Fruit fly (Drosophila melanogaster) whole organism, embryonic: ENCODE data around the gene Gclm.

Experiments
- CG10431 ChIP-seq: fragments of 200-800 bp; sonication (Bioruptor generic); optimal IDR thresholded peaks from 3 replicates; lab custom pipeline; 2018; ENCODE audit warnings: missing biosample characterization, mild to moderate bottlenecking, missing genetic modification characterization
- CG11085 ChIP-seq: fragments of 200-800 bp; sonication (Bioruptor generic); IDR thresholded peaks from 2 replicates; pipeline ENCODE4 v1.3.6; 2022; ENCODE audit warnings: missing biosample characterization, missing genetic modification characterization
- CG11696 ChIP-seq: fragments of 200-800 bp; sonication (Bioruptor generic); IDR thresholded peaks from 2 replicates; pipeline ENCODE4 v1.3.6; 2022; ENCODE audit warnings: missing biosample characterization, missing genetic modification characterization
- CG1603 ChIP-seq: fragments of 200-800 bp; sonication (Bioruptor generic); optimal IDR thresholded peaks from 2 replicates; lab custom pipeline; 2019; ENCODE audit warnings: missing biosample characterization, mild to moderate bottlenecking, missing genetic modification characterization, moderate library complexity
- CG16813 ChIP-seq: fragments of 200-800 bp; sonication (Bioruptor generic); IDR thresholded peaks from 3 replicates; pipeline ENCODE4 v1.3.6; 2022; ENCODE audit warnings: missing biosample characterization, missing genetic modification characterization; ENCODE audit not compliant: partially characterized antibody
- CG16863 ChIP-seq: fragments of 200-800 bp; sonication (Bioruptor generic); optimal IDR thresholded peaks from 3 replicates; lab custom pipeline; 2016; ENCODE audit warnings: missing biosample characterization, missing genetic modification characterization
- CG18599 ChIP-seq: fragments of 200-800 bp; sonication (Bioruptor generic); optimal IDR thresholded peaks from 3 replicates; lab custom pipeline; 2017; ENCODE audit warnings: missing biosample characterization, missing genetic modification characterization, mild to moderate bottlenecking, moderate library complexity, missing genetic modification reagents
- CG31441 ChIP-seq: fragments of 200-800 bp; sonication (Bioruptor generic); IDR thresholded peaks from 2 replicates; pipeline ENCODE4 v1.3.6; 2022; ENCODE audit warnings: missing biosample characterization, missing genetic modification characterization
- CG33213 ChIP-seq: fragments of 200-800 bp; sonication (Bioruptor generic); optimal IDR thresholded peaks from 3 replicates; lab custom pipeline; 2016; ENCODE audit warnings: missing biosample characterization, missing genetic modification characterization
- CG3995 ChIP-seq: fragments of 200-800 bp; sonication (Bioruptor generic); optimal IDR thresholded peaks from 3 replicates; lab custom pipeline; 2016; ENCODE audit warnings: missing biosample characterization, missing genetic modification characterization
- CG4730 ChIP-seq: fragments of 200-800 bp; sonication (Bioruptor generic); IDR thresholded peaks from 2 replicates; pipeline ENCODE4 v1.3.6; 2022; ENCODE audit warnings: missing biosample characterization, missing genetic modification characterization
- CG5953 ChIP-seq: fragments of 200-800 bp; sonication (Bioruptor generic); IDR thresholded peaks from 2 replicates; pipeline ENCODE4 v1.3.6; 2022; ENCODE audit warnings: missing biosample characterization, missing genetic modification characterization
- CG6175 ChIP-seq: fragments of 200-800 bp; sonication (Bioruptor generic); IDR thresholded peaks from 3 replicates; pipeline ENCODE4 v1.3.6; 2022; ENCODE audit warnings: missing biosample characterization, missing genetic modification characterization
- CG7839 ChIP-seq: fragments of 200-800 bp; sonication (Bioruptor generic); optimal IDR thresholded peaks from 3 replicates; lab custom pipeline; 2018; ENCODE audit warnings: missing biosample characterization, mild to moderate bottlenecking, missing genetic modification characterization, moderate library complexity
- CG8089 ChIP-seq: fragments of 200-800 bp; sonication (Bioruptor generic); optimal IDR thresholded peaks from 3 replicates; lab custom pipeline; 2016; ENCODE audit warnings: missing biosample characterization, missing genetic modification characterization
- CG9727 ChIP-seq: fragments of 200-800 bp; sonication (Bioruptor generic); optimal IDR thresholded peaks from 3 replicates; lab custom pipeline; 2017; ENCODE audit warnings: missing biosample characterization, mild to moderate bottlenecking, missing genetic modification characterization
- CG9797 ChIP-seq: fragments of 200-800 bp; sonication (Bioruptor generic); optimal IDR thresholded peaks from 3 replicates; lab custom pipeline; 2018; ENCODE audit warnings: missing biosample characterization, mild to moderate bottlenecking, missing genetic modification characterization
- CG9817 ChIP-seq: fragments of 200-800 bp; sonication (Bioruptor generic); optimal IDR thresholded peaks from 2 replicates; lab custom pipeline; 2018; ENCODE audit warnings: missing biosample characterization, mild to moderate bottlenecking, missing genetic modification characterization, moderate library complexity
- Dll ChIP-seq: fragments of 200-800 bp; sonication (Bioruptor generic); IDR thresholded peaks from 4 replicates; pipeline ENCODE4 v1.3.6; 2022; ENCODE audit warnings: missing biosample characterization, missing genetic modification characterization; ENCODE audit not compliant: partially characterized antibody
- Doc3 ChIP-seq: fragments of 200-800 bp; sonication (Bioruptor generic); IDR thresholded peaks from 3 replicates; pipeline ENCODE4 v1.3.6; 2022; ENCODE audit warnings: missing biosample characterization, missing genetic modification characterization; ENCODE audit not compliant: partially characterized antibody
- Dref ChIP-seq: fragments of 200-800 bp; sonication (Bioruptor generic); IDR thresholded peaks from 2 replicates; pipeline ENCODE4 v1.3.6; 2022; ENCODE audit warnings: missing biosample characterization, missing genetic modification characterization
- E2f1 ChIP-seq: fragments of 200-800 bp; sonication (Bioruptor generic); IDR thresholded peaks from 2 replicates; pipeline ENCODE4 v1.3.6; 2022; ENCODE audit warnings: missing biosample characterization, missing genetic modification characterization
- Ets97D ChIP-seq: fragments of 200-800 bp; sonication (Bioruptor generic); optimal IDR thresholded peaks from 3 replicates; lab custom pipeline; 2016; ENCODE audit warnings: missing biosample characterization, missing genetic modification characterization
- GATAe ChIP-seq: fragments of 200-800 bp; sonication (Bioruptor generic); conservative IDR thresholded peaks from 2 replicates; pipeline ENCODE4 v1.3.6; 2022; ENCODE audit warnings: missing biosample characterization, missing genetic modification characterization
- HHEX ChIP-seq: fragments of 200-800 bp; sonication (Bioruptor generic); optimal IDR thresholded peaks from 3 replicates; lab custom pipeline; 2017; ENCODE audit warnings: missing biosample characterization, mild to moderate bottlenecking, missing genetic modification characterization, missing genetic modification reagents
- HLHmδ ChIP-seq: fragments of 200-800 bp; sonication (Bioruptor generic); optimal IDR thresholded peaks from 2 replicates; lab custom pipeline; 2018; ENCODE audit warnings: missing biosample characterization, mild to moderate bottlenecking, missing genetic modification characterization, moderate library complexity
- Hr78 ChIP-seq, 2 experiments: fragments of 200-800 bp in 1 of 2; fragments of >200 bp in 1 of 2; sonication (Bioruptor generic) in 1 of 2; optimal IDR thresholded peaks; 2 replicates each; lab custom pipeline; 2017 to 2019; ENCODE audit warnings: missing biosample characterization in 2 of 2, missing genetic modification characterization in 2 of 2, mild to moderate bottlenecking in 1 of 2, moderate library complexity in 1 of 2
- NC2α ChIP-seq: fragments of 200-800 bp; sonication (Bioruptor generic); optimal IDR thresholded peaks from 2 replicates; lab custom pipeline; 2016; ENCODE audit warnings: missing biosample characterization, missing genetic modification characterization
- Spps ChIP-seq: fragments of 200-800 bp; sonication (Bioruptor generic); optimal IDR thresholded peaks from 2 replicates; lab custom pipeline; 2018; ENCODE audit warnings: missing biosample characterization, mild to moderate bottlenecking, missing genetic modification characterization
- ap ChIP-seq: fragments of 200-800 bp; sonication (Bioruptor generic); IDR thresholded peaks from 2 replicates; pipeline ENCODE4 v1.3.6; 2022; ENCODE audit warnings: missing biosample characterization, missing genetic modification characterization
- ash1 ChIP-seq: fragments of 200-800 bp; sonication (Bioruptor generic); optimal IDR thresholded peaks from 2 replicates; lab custom pipeline; 2018; ENCODE audit warnings: missing biosample characterization, mild to moderate bottlenecking, missing genetic modification characterization
- cas ChIP-seq: fragments of 200-800 bp; sonication (Bioruptor generic); IDR thresholded peaks from 2 replicates; pipeline ENCODE4 v1.3.6; 2022; ENCODE audit warnings: missing biosample characterization, missing genetic modification characterization
- dmrt11E ChIP-seq: fragments of 200-800 bp; sonication (Bioruptor generic); optimal IDR thresholded peaks from 3 replicates; lab custom pipeline; 2018; ENCODE audit warnings: missing biosample characterization, mild to moderate bottlenecking, missing genetic modification characterization, moderate library complexity
- exex ChIP-seq: fragments of 200-800 bp; sonication (Bioruptor generic); optimal IDR thresholded peaks from 4 replicates; lab custom pipeline; 2018; ENCODE audit warnings: missing biosample characterization, mild to moderate bottlenecking, missing genetic modification characterization, moderate library complexity
- fd96Cb ChIP-seq: fragments of 200-800 bp; sonication (Bioruptor generic); optimal IDR thresholded peaks from 2 replicates; lab custom pipeline; 2018; ENCODE audit warnings: missing biosample characterization, mild to moderate bottlenecking, missing genetic modification characterization, moderate library complexity
- grau ChIP-seq: fragments of 200-800 bp; optimal IDR thresholded peaks from 3 replicates; lab custom pipeline; 2019; ENCODE audit warnings: missing biosample characterization, mild to moderate bottlenecking, missing genetic modification characterization, moderate library complexity
- gro ChIP-seq: fragments of 200-800 bp; sonication (Bioruptor generic); optimal IDR thresholded peaks from 2 replicates; lab custom pipeline; 2016; ENCODE audit warnings: missing biosample characterization, missing genetic modification characterization
- kah ChIP-seq: fragments of 200-800 bp; sonication (Bioruptor generic); optimal IDR thresholded peaks from 2 replicates; lab custom pipeline; 2018; ENCODE audit warnings: missing biosample characterization, mild to moderate bottlenecking, missing genetic modification characterization
- maf-S ChIP-seq: fragments of 200-800 bp; sonication (Bioruptor generic); optimal IDR thresholded peaks from 2 replicates; lab custom pipeline; 2016; ENCODE audit warnings: missing biosample characterization, missing genetic modification characterization
- mirr ChIP-seq: fragments of 200-800 bp; sonication (Bioruptor generic); optimal IDR thresholded peaks from 3 replicates; lab custom pipeline; 2018; ENCODE audit warnings: missing biosample characterization, mild to moderate bottlenecking, missing genetic modification characterization
- pfk ChIP-seq: fragments of 200-800 bp; sonication (Bioruptor generic); optimal IDR thresholded peaks from 2 replicates; lab custom pipeline; 2018; ENCODE audit warnings: missing biosample characterization, mild to moderate bottlenecking, missing genetic modification characterization, moderate library complexity
- psq ChIP-seq: fragments of 200-800 bp; sonication (Bioruptor generic); optimal IDR thresholded peaks from 2 replicates; lab custom pipeline; 2017; ENCODE audit warnings: missing biosample characterization, missing genetic modification characterization
- ranshi ChIP-seq: fragments of 200-800 bp; sonication (Bioruptor generic); IDR thresholded peaks from 2 replicates; pipeline ENCODE4 v1.3.6; 2022; ENCODE audit warnings: missing biosample characterization, missing genetic modification characterization
- run ChIP-seq: fragments of 200-800 bp; sonication (Bioruptor generic); optimal IDR thresholded peaks from 3 replicates; lab custom pipeline; 2018; ENCODE audit warnings: missing biosample characterization, mild to moderate bottlenecking, missing genetic modification characterization
- salm ChIP-seq: fragments of 200-800 bp; sonication (Bioruptor generic); optimal IDR thresholded peaks from 2 replicates; lab custom pipeline; 2018; ENCODE audit warnings: missing biosample characterization, mild to moderate bottlenecking, missing genetic modification characterization
- toy ChIP-seq: fragments of 200-800 bp; sonication (Bioruptor generic); IDR thresholded peaks from 2 replicates; pipeline ENCODE4 v1.3.6; 2022; ENCODE audit warnings: missing biosample characterization, missing genetic modification characterization
- trh ChIP-seq: fragments of 200-800 bp; sonication (Bioruptor generic); optimal IDR thresholded peaks from 2 replicates; lab custom pipeline; 2016; ENCODE audit warnings: missing biosample characterization, missing genetic modification characterization
- vnd ChIP-seq: fragments of 200-800 bp; sonication (Bioruptor generic); IDR thresholded peaks from 3 replicates; pipeline ENCODE4 v1.3.6; 2022; ENCODE audit warnings: missing biosample characterization, missing genetic modification characterization; ENCODE audit not compliant: partially characterized antibody

The Gclm gene

dm6 chr3R:22724149-22724973 lies 38.1 kb upstream of the Gclm start, which contains the start of gene Irp-1A (continued):
- TF ChIP-seq ap (GFP tag; lab: Robert Waterston, UW) = peak; percentile 58
- peak; percentile 76 for TF ChIP-seq dmrt11E
- peak; percentile 58 for TF ChIP-seq gro
- TF ChIP-seq CG16813 = peak; percentile 81
- no peak for TF ChIP-seq CG9797
- no peak for TF ChIP-seq NC2α
- peak; percentile 60 for TF ChIP-seq HHEX (GFP tag; lab: Kevin White, UChicago)
- TF ChIP-seq Dref (GFP tag; lab: Robert Waterston, UW) = peak; percentile 81
- TF ChIP-seq HLHmδ (GFP tag; lab: Kevin White, UChicago) = no peak
- no peak for TF ChIP-seq ash1 (GFP tag; lab: Kevin White, UChicago)
- peak; percentile 7 for TF ChIP-seq CG10431 (GFP tag; lab: Kevin White, UChicago)
- TF ChIP-seq CG4730 (GFP tag; lab: Robert Waterston, UW) = peak; percentile 70
- TF ChIP-seq Dll (GFP tag; lab: Robert Waterston, UW) = peak; percentile 87
- peak; percentile 74; the same call in 2 of the 3 replicates for TF ChIP-seq vnd (GFP tag; lab: Robert Waterston, UW)
- TF ChIP-seq Ets97D (GFP tag; lab: Kevin White, UChicago) = peak; percentile 52
- peak; percentile 78 for TF ChIP-seq CG9727 (GFP tag; lab: Kevin White, UChicago)
- TF ChIP-seq CG33213 (GFP tag; lab: Kevin White, UChicago) = peak; percentile 13
- peak; percentile 86 for TF ChIP-seq CG7839 (tag; lab: Kevin White, UChicago)
- no peak for TF ChIP-seq CG8089
- TF ChIP-seq maf-S (GFP tag; lab: Kevin White, UChicago) = no peak
- peak; percentile 0 for TF ChIP-seq psq (GFP tag; lab: Kevin White, UChicago)
- TF ChIP-seq CG11085 = peak; percentile 62
- TF ChIP-seq ranshi (GFP tag; lab: Robert Waterston, UW) = peak; percentile 75
- TF ChIP-seq CG1603 (tag; lab: Kevin White, UChicago) = peak; percentile 61
- TF ChIP-seq CG18599 (GFP tag; lab: Kevin White, UChicago) = peak; percentile 77
- TF ChIP-seq CG5953 (GFP tag; lab: Robert Waterston, UW) = no peak
- peak; percentile 59 for TF ChIP-seq CG9817 (tag; lab: Kevin White, UChicago)
- peak; percentile 85 for TF ChIP-seq grau (tag; lab: Kevin White, UChicago)
- TF ChIP-seq exex (tag; lab: Kevin White, UChicago) = peak; percentile 67
- TF ChIP-seq CG11696 = peak; percentile 43; the same call in 1 of the 2 replicates
- TF ChIP-seq toy (GFP tag; lab: Robert Waterston, UW) = 0 out of 2 replicates have a peak, but pooled peaks have one; percentile 56
- TF ChIP-seq GATAe = peak; percentile 35; the same call in 1 of the 2 replicates
- TF ChIP-seq Hr78 (GFP tag; optimal IDR thresholded peaks at IDR 0.05; lab: Kevin White, UChicago) = peak in 1 of 2 experiments; percentile 23
- TF ChIP-seq mirr (GFP tag; lab: Kevin White, UChicago) = peak; percentile 43
- TF ChIP-seq E2f1 = peak; percentile 84
- peak; percentile 69 for TF ChIP-seq fd96Cb (tag; lab: Kevin White, UChicago)
- TF ChIP-seq CG6175 (GFP tag; lab: Robert Waterston, UW) = no peak
- TF ChIP-seq kah (GFP tag; lab: Kevin White, UChicago) = peak; percentile 13
- TF ChIP-seq cas (GFP tag; lab: Robert Waterston, UW) = peak; percentile 28; the same call in 1 of the 2 replicates
- no peak for TF ChIP-seq trh (GFP tag; lab: Kevin White, UChicago)
- TF ChIP-seq pfk (GFP tag; lab: Kevin White, UChicago) = no peak
- peak; percentile 22 for TF ChIP-seq CG16863 (GFP tag; lab: Kevin White, UChicago)
- TF ChIP-seq salm (tag; lab: Kevin White, UChicago) = peak; percentile 62
- TF ChIP-seq run (tag; lab: Kevin White, UChicago) = peak; percentile 67
- peak; percentile 87 for TF ChIP-seq CG31441
- peak; percentile 61 for TF ChIP-seq CG3995 (GFP tag; lab: Kevin White, UChicago)
- TF ChIP-seq Doc3 (GFP tag; lab: Robert Waterston, UW) = peak; percentile 77
- TF ChIP-seq Spps (tag; lab: Kevin White, UChicago) = peak; percentile 62
